Fruit fly (Drosophila melanogaster): ENCODE measurements around the gene Ddx56.

Gene Ddx56

DNA sequence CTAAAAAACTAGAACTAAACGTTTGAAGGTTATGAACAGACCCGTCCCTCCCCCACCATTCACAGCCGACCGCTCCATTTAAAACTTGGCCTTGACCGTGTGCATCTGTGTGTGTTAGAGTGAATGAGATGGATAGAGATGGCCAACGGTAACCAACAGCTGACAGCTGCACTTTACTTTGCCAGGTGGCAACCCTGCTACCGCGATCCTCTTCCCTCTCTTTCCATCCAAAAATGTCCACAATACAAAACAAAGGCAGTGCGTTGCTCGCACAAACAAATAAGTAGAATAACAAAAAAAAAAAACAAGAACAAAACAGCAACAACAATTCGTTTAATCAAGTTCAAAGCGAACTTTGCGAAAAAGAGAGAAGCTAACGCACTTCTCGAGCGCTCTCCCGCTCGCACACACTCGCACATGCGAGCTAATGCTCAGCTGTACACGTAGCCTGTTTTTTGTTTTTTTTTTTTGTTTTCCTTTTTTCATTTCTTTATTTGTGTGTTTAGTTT, 19.3 kb downstream of the Ddx56 start (continued):
- no peak for TF ChIP-seq Oaz (GFP tag; IDR thresholded peaks at IDR 0.05)
- TF ChIP-seq en (GFP tag; optimal IDR thresholded peaks at IDR 0.05): no peak
- 0 out of 2 replicates have a peak, but pooled peaks have one; percentile 29 for TF ChIP-seq sob (GFP tag; IDR thresholded peaks at IDR 0.05)
- no peak for TF ChIP-seq odd (GFP tag; optimal IDR thresholded peaks at IDR 0.05)
- TF ChIP-seq Optix (GFP tag; IDR thresholded peaks at IDR 0.05): no peak
- TF ChIP-seq CG8290 (GFP tag; optimal IDR thresholded peaks at IDR 0.05): no peak
- peak in 1 of 2 experiments; percentile 56 for TF ChIP-seq CG8290 (tag; optimal IDR thresholded peaks at IDR 0.05)
- no peak for TF ChIP-seq unpg (GFP tag; optimal IDR thresholded peaks at IDR 0.05)
- TF ChIP-seq Sry-δ (GFP tag; optimal IDR thresholded peaks at IDR 0.05): peak; percentile 35
- TF ChIP-seq CG17829 (tag; optimal IDR thresholded peaks at IDR 0.05): no peak
- TF ChIP-seq sisA (GFP tag; IDR thresholded peaks at IDR 0.05): no peak
- TF ChIP-seq so (GFP tag; IDR thresholded peaks at IDR 0.05): no peak

DNA sequence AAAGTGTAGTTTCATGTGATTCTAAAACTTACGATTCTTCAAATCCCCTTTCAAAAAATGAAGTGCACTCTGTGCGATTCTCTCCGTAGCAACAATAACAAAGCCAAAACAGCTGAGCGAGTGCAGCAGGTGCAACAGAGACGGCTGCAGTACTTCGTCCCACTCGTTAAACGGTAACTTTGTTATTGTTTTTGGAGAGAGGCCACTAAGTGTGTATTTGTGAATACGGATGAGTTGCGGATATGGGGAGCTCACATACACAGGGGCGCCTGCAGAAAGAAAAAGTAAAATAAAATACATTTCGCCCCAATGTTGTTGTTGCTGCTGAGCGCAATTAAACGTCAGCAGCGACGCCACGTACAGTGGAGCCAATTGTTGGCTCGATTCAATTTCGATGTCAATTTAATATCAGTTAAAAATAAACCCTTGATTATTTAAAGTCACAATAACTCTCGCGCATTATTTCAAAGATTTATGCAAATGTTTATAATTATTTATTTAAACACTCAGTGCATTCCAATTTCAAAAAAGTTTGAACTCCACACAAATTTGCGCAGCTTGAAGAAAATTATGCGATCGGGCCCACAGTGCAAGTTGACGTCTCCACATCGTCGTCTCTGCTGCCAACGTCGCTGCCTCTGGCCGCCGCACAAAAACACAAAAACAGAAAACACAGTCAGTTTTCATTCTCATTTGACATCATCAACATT, 20.2 kb downstream of the Ddx56 start:
- TF ChIP-seq Xbp1 (GFP tag; optimal IDR thresholded peaks at IDR 0.05) (peak; percentile 97), klu (GFP tag; IDR thresholded peaks at IDR 0.05) (peak; percentile 94), bowl (GFP tag; IDR thresholded peaks at IDR 0.05) (peak; percentile 91), CG13296 (GFP tag; optimal IDR thresholded peaks at IDR 0.05) (peak; percentile 99), shn (GFP tag; optimal IDR thresholded peaks at IDR 0.05) (peak; percentile 93), bcd (GFP tag; optimal IDR thresholded peaks at IDR 0.05) (peak; percentile 99), NFAT (GFP tag; IDR thresholded peaks at IDR 0.05) (peak; percentile 94), CoRest (tag; optimal IDR thresholded peaks at IDR 0.05) (peak; percentile 99), Ssrp (tag; optimal IDR thresholded peaks at IDR 0.05) (peak; percentile 98), schlank (tag; optimal IDR thresholded peaks at IDR 0.05) (peak; percentile 98), GATAe (GFP tag; conservative IDR thresholded peaks at IDR 0.05) (peak; percentile 83), NfI (GFP tag; optimal IDR thresholded peaks at IDR 0.05) (peak; percentile 99), CG7556 (GFP tag; optimal IDR thresholded peaks at IDR 0.05) (peak; percentile 98), Dll (GFP tag; IDR thresholded peaks at IDR 0.05; ENCODE audit: partially characterized antibody) (0 out of 4 replicates have a peak, but pooled peaks have one; percentile 45), Lhr (GFP tag; optimal IDR thresholded peaks at IDR 0.05) (peak; percentile 94), CG8359 (GFP tag; optimal IDR thresholded peaks at IDR 0.05; ENCODE audit: borderline replicate concordance) (peak; percentile 91), CG10366 (GFP tag; IDR thresholded peaks at IDR 0.05) (peak; percentile 95), z (GFP tag; IDR thresholded peaks at IDR 0.05) (peak; percentile 67; the same call in 2 of the 3 replicates), ase (GFP tag; IDR thresholded peaks at IDR 0.05) (peak; percentile 93), CG17385 (GFP tag; optimal IDR thresholded peaks at IDR 0.05) (peak; percentile 97), Hmx (GFP tag; optimal IDR thresholded peaks at IDR 0.05) (peak; percentile 87), vvl (GFP tag; IDR thresholded peaks at IDR 0.05) (peak; percentile 97), Doc2 (GFP tag; IDR thresholded peaks at IDR 0.05) (peak; percentile 89), nerfin-2 (GFP tag; IDR thresholded peaks at IDR 0.05; ENCODE audit: partially characterized antibody) (no peak), Hr3 (GFP tag; optimal IDR thresholded peaks at IDR 0.05) (peak; percentile 97), CG9817 (tag; optimal IDR thresholded peaks at IDR 0.05) (peak; percentile 98), Dref (GFP tag; IDR thresholded peaks at IDR 0.05) (0 out of 2 replicates have a peak, but pooled peaks have one; percentile 31), odd (GFP tag; optimal IDR thresholded peaks at IDR 0.05) (peak; percentile 97), CG6272 (GFP tag; IDR thresholded peaks at IDR 0.05) (peak; percentile 93), CG17359 (tag; optimal IDR thresholded peaks at IDR 0.05) (peak; percentile 98), ttk (GFP tag; IDR thresholded peaks at IDR 0.05) (peak; percentile 94), CG11696 (GFP tag; IDR thresholded peaks at IDR 0.05) (peak; percentile 90), Opbp (GFP tag; IDR thresholded peaks at IDR 0.05; ENCODE audit: partially characterized antibody) (no peak), CG14441 (GFP tag; IDR thresholded peaks at IDR 0.05) (peak; percentile 95), gcm (GFP tag; optimal IDR thresholded peaks at IDR 0.05) (peak; percentile 98), CG17802 (tag; optimal IDR thresholded peaks at IDR 0.05) (peak; percentile 88), CG1529 (GFP tag; optimal IDR thresholded peaks at IDR 0.05) (peak; percentile 97), tx (GFP tag; optimal IDR thresholded peaks at IDR 0.05) (peak; percentile 95)
